Worm (Caenorhabditis elegans) whole organism, L4 larva: ENCODE measurements around the gene C45G9.8.

Source experiments
- F37D6.2 ChIP-seq: sonication (generic microtip); optimal IDR thresholded peaks from 2 replicates; lab custom pipeline; 2016; ENCODE audit warnings: mild to moderate bottlenecking, missing genetic modification characterization, missing compliant biosample characterization
- F44E2.7 ChIP-seq: fragments of 200-800 bp; sonication (Bioruptor generic); IDR thresholded peaks from 2 replicates; pipeline ENCODE4 v2.1.2; 2022; ENCODE audit warnings: missing genetic modification characterization, missing compliant biosample characterization
- T20F7.1 ChIP-seq: fragments of 200-800 bp; sonication (Bioruptor generic); optimal IDR thresholded peaks from 2 replicates; lab custom pipeline; 2018; ENCODE audit warnings: mild to moderate bottlenecking, missing genetic modification characterization, missing compliant biosample characterization
- T26A8.4 ChIP-seq: fragments of 200-800 bp; sonication (Bioruptor generic); IDR thresholded peaks from 2 replicates; pipeline ENCODE4 v1.3.6; 2022; ENCODE audit warnings: missing genetic modification characterization, missing compliant biosample characterization
- Y5F2A.4 ChIP-seq: fragments of 200-800 bp; sonication (Bioruptor generic); optimal IDR thresholded peaks from 2 replicates; lab custom pipeline; 2018; ENCODE audit warnings: mild to moderate bottlenecking, missing genetic modification characterization, missing compliant biosample characterization
- attf-4 ChIP-seq: sonication (generic microtip); optimal IDR thresholded peaks from 3 replicates; lab custom pipeline; 2017; ENCODE audit warnings: missing biosample characterization, missing genetic modification characterization
- ceh-28 ChIP-seq: fragments of 150-350 bp; optimal IDR thresholded peaks from 2 replicates; lab custom pipeline; 2014; ENCODE audit warnings: missing biosample characterization, missing genetic modification reagents, missing genetic modification characterization
- ceh-44 ChIP-seq: fragments of 200-800 bp; sonication (Bioruptor generic); IDR thresholded peaks from 2 replicates; pipeline ENCODE4 v1.3.6; 2022; ENCODE audit warnings: missing genetic modification reagents, missing genetic modification characterization, missing compliant biosample characterization
- ceh-82 ChIP-seq: sonication (generic microtip); optimal IDR thresholded peaks from 2 replicates; lab custom pipeline; 2017; ENCODE audit warnings: missing biosample characterization, missing genetic modification characterization
- cey-2 ChIP-seq: sonication (generic microtip); optimal IDR thresholded peaks from 3 replicates; lab custom pipeline; 2017; ENCODE audit warnings: missing genetic modification characterization, mild to moderate bottlenecking, missing compliant biosample characterization, antibody characterized with exemption, borderline replicate concordance; ENCODE audit not compliant: insufficient read depth
- ctbp-1 ChIP-seq: fragments of 200-800 bp; sonication (Bioruptor generic); IDR thresholded peaks from 2 replicates; pipeline ENCODE4 v1.3.6; 2022; ENCODE audit warnings: missing genetic modification reagents, missing genetic modification characterization, missing compliant biosample characterization
- daf-16 ChIP-seq, 3 experiments: sonication (generic microtip); optimal IDR thresholded peaks; 2 replicates each; lab custom pipeline; 2016 to 2017; ENCODE audit warnings: missing genetic modification characterization in 3 of 3, missing genetic modification reagents in 3 of 3, mild to moderate bottlenecking in 2 of 3, missing compliant biosample characterization in 2 of 3, missing biosample characterization in 1 of 3, moderate library complexity in 1 of 3
- daf-19 ChIP-seq: fragments of 200-800 bp; sonication (Bioruptor generic); conservative IDR thresholded peaks from 2 replicates; pipeline ENCODE4 v1.3.6; 2022; ENCODE audit warnings: missing genetic modification characterization, missing compliant biosample characterization
- dmd-6 ChIP-seq: fragments of 200-800 bp; sonication (Bioruptor generic); IDR thresholded peaks from 2 replicates; pipeline ENCODE4 v1.3.6; 2022; ENCODE audit warnings: missing genetic modification reagents, missing genetic modification characterization, missing compliant biosample characterization
- dve-1 ChIP-seq: sonication (generic microtip); optimal IDR thresholded peaks from 2 replicates; lab custom pipeline; 2017; ENCODE audit warnings: antibody characterized with exemption, mild to moderate bottlenecking, missing genetic modification characterization, missing compliant biosample characterization; ENCODE audit not compliant: insufficient read depth
- egl-27 ChIP-seq: sonication (generic microtip); optimal IDR thresholded peaks from 3 replicates; lab custom pipeline; 2017; ENCODE audit warnings: missing biosample characterization, missing genetic modification reagents, missing genetic modification characterization
- hif-1 ChIP-seq, 2 experiments: sonication (generic microtip); optimal IDR thresholded peaks; 2 replicates each; lab custom pipeline; 2016 to 2017; ENCODE audit warnings: missing compliant biosample characterization in 2 of 2, missing genetic modification characterization in 2 of 2, missing genetic modification reagents in 2 of 2, missing genotype in 2 of 2, mild to moderate bottlenecking in 1 of 2
- hlh-11 ChIP-seq: fragments of 200-800 bp; sonication (Bioruptor generic); optimal IDR thresholded peaks from 2 replicates; lab custom pipeline; 2018; ENCODE audit warnings: mild to moderate bottlenecking, missing genetic modification characterization, missing compliant biosample characterization
- lim-7 ChIP-seq: fragments of 200-800 bp; sonication (Bioruptor generic); IDR thresholded peaks from 2 replicates; pipeline ENCODE4 v1.3.6; 2022; ENCODE audit warnings: missing genetic modification characterization, missing compliant biosample characterization
- lin-1 ChIP-seq: fragments of 200-800 bp; sonication (Bioruptor generic); IDR thresholded peaks from 2 replicates; pipeline ENCODE4 v1.3.6; 2022; ENCODE audit warnings: missing genetic modification reagents, missing genetic modification characterization, missing compliant biosample characterization
- lin-13 ChIP-seq: fragments of 150-350 bp; optimal IDR thresholded peaks from 2 replicates; lab custom pipeline; 2014; ENCODE audit warnings: missing biosample characterization, missing genetic modification reagents, missing genetic modification characterization
- lin-39 ChIP-seq: fragments of 150-350 bp; optimal IDR thresholded peaks from 2 replicates; lab custom pipeline; 2014; ENCODE audit warnings: missing biosample characterization, missing genetic modification reagents, missing genetic modification characterization
- madf-5 ChIP-seq, 2 experiments: fragments of 200-800 bp; sonication (Bioruptor generic); IDR thresholded peaks; 2 replicates each; pipeline ENCODE4 v1.3.6; 2022; ENCODE audit warnings: missing compliant biosample characterization in 2 of 2, missing genetic modification characterization in 2 of 2
- mes-2 ChIP-seq: sonication (generic microtip); optimal IDR thresholded peaks from 2 replicates; lab custom pipeline; 2016; ENCODE audit warnings: missing genotype, mild to moderate bottlenecking, missing genetic modification characterization, missing compliant biosample characterization; ENCODE audit not compliant: poor library complexity, severe bottlenecking
- mxl-3 ChIP-seq: fragments of 200-800 bp; sonication (Bioruptor generic); optimal IDR thresholded peaks from 2 replicates; lab custom pipeline; 2018; ENCODE audit warnings: mild to moderate bottlenecking, missing genetic modification characterization, missing compliant biosample characterization
- nhr-10 ChIP-seq: fragments of 150-350 bp; optimal IDR thresholded peaks from 2 replicates; lab custom pipeline; 2014; ENCODE audit warnings: missing biosample characterization, missing genetic modification characterization
- nhr-237 ChIP-seq: sonication (generic microtip); optimal IDR thresholded peaks from 2 replicates; lab custom pipeline; 2017; ENCODE audit warnings: missing biosample characterization, missing genetic modification characterization
- nhr-25 ChIP-seq: sonication (generic microtip); optimal IDR thresholded peaks from 2 replicates; lab custom pipeline; 2017; ENCODE audit warnings: missing genetic modification characterization, mild to moderate bottlenecking, missing compliant biosample characterization, antibody characterized with exemption, moderate library complexity, borderline replicate concordance; ENCODE audit not compliant: insufficient read depth
- nhr-28 ChIP-seq: fragments of 150-350 bp; optimal IDR thresholded peaks from 2 replicates; lab custom pipeline; 2014; ENCODE audit warnings: missing biosample characterization, missing genetic modification characterization
- nhr-41 ChIP-seq: fragments of 200-800 bp; sonication (Bioruptor generic); IDR thresholded peaks from 2 replicates; pipeline ENCODE4 v1.3.6; 2022; ENCODE audit warnings: missing genetic modification reagents, missing genetic modification characterization, missing compliant biosample characterization
- nhr-48 ChIP-seq: sonication (generic microtip); optimal IDR thresholded peaks from 2 replicates; lab custom pipeline; 2016; ENCODE audit warnings: mild to moderate bottlenecking, missing genetic modification characterization, missing compliant biosample characterization
- nhr-6 ChIP-seq: fragments of 150-350 bp; optimal IDR thresholded peaks from 2 replicates; lab custom pipeline; 2014; ENCODE audit warnings: missing biosample characterization, missing genetic modification characterization
- nhr-76 ChIP-seq: fragments of 150-350 bp; optimal IDR thresholded peaks from 2 replicates; lab custom pipeline; 2014; ENCODE audit warnings: missing biosample characterization, missing genetic modification characterization
- saeg-2 ChIP-seq: fragments of 200-800 bp; sonication (Bioruptor generic); IDR thresholded peaks from 2 replicates; pipeline ENCODE4 v1.3.6; 2022; ENCODE audit warnings: missing genetic modification reagents, missing genetic modification characterization, missing compliant biosample characterization
- set-16 ChIP-seq: fragments of 200-800 bp; sonication (Bioruptor generic); IDR thresholded peaks from 2 replicates; pipeline ENCODE4 v1.3.6; 2022; ENCODE audit warnings: missing genetic modification reagents, missing genetic modification characterization, missing compliant biosample characterization
- skn-1 ChIP-seq: fragments of 150-350 bp; optimal IDR thresholded peaks from 2 replicates; lab custom pipeline; 2014; ENCODE audit warnings: missing biosample characterization, missing genetic modification characterization
- snpc-1.2 ChIP-seq: fragments of 200-800 bp; sonication (Bioruptor generic); IDR thresholded peaks from 2 replicates; pipeline ENCODE4 v1.3.6; 2022; ENCODE audit warnings: missing genetic modification reagents, missing genetic modification characterization, missing compliant biosample characterization
- spr-3 ChIP-seq: fragments of 200-800 bp; sonication (Bioruptor generic); optimal IDR thresholded peaks from 2 replicates; lab custom pipeline; 2018; ENCODE audit warnings: mild to moderate bottlenecking, missing genetic modification characterization, missing compliant biosample characterization
- unc-39 ChIP-seq: sonication (generic microtip); optimal IDR thresholded peaks from 2 replicates; lab custom pipeline; 2017; ENCODE audit warnings: missing biosample characterization, missing genetic modification characterization
- unc-62 ChIP-seq, 3 experiments: fragments of 150-350 bp in 1 of 3; sonication (generic microtip); optimal IDR thresholded peaks in 2 of 3; peaks in 1 of 3; 1 replicate in 1 of 3; 2 replicates in 2 of 3; lab custom pipeline; 2014 to 2017; ENCODE audit warnings: missing biosample characterization in 3 of 3, missing genetic modification characterization in 3 of 3, missing genetic modification reagents in 3 of 3, missing genotype in 1 of 3
- vab-7 ChIP-seq: fragments of 200-800 bp; sonication (Bioruptor generic); IDR thresholded peaks from 2 replicates; pipeline ENCODE4 v1.3.6; 2022; ENCODE audit warnings: missing genetic modification reagents, missing genetic modification characterization, missing compliant biosample characterization
- zag-1 ChIP-seq: fragments of 150-350 bp; optimal IDR thresholded peaks from 2 replicates; lab custom pipeline; 2014; ENCODE audit warnings: missing biosample characterization, missing genetic modification characterization
- zfp-3 ChIP-seq: fragments of 200-800 bp; sonication (Bioruptor generic); conservative IDR thresholded peaks from 2 replicates; pipeline ENCODE4 v1.3.6; 2022; ENCODE audit warnings: missing genetic modification reagents, missing genetic modification characterization, missing compliant biosample characterization
- zip-11 ChIP-seq: fragments of 200-800 bp; sonication (Bioruptor generic); IDR thresholded peaks from 2 replicates; pipeline ENCODE4 v1.3.6; 2022; ENCODE audit warnings: missing genetic modification characterization, missing compliant biosample characterization
- ztf-7 ChIP-seq: fragments of 150-350 bp; optimal IDR thresholded peaks from 2 replicates; lab custom pipeline; 2014; ENCODE audit warnings: missing biosample characterization, missing genetic modification characterization

Gene C45G9.8

ce11 chrIII:5074398-5074797, 21.0 kb upstream of the C45G9.8 start, which contains the start of gene ttbk-6:
Gene ttbk-6, plus strand, starts transcription at chrIII:5074698.
- TF ChIP-seq nhr-41 (GFP tag; lab: Robert Waterston, UW) (no peak), attf-4 (tag; lab: Kevin White, UChicago) (no peak), dmd-6 (GFP tag; lab: Robert Waterston, UW) (no peak), T20F7.1 (GFP tag; lab: Kevin White, UChicago) (no peak), vab-7 (GFP tag; lab: Robert Waterston, UW) (no peak), ceh-82 (tag; lab: Kevin White, UChicago) (no peak), daf-16 (GFP tag; optimal IDR thresholded peaks at IDR 0.05; lab: Kevin White, UChicago) (no peak), daf-16 (tag; optimal IDR thresholded peaks at IDR 0.05; lab: Kevin White, UChicago) (no peak), zip-11 (no peak), lin-13 (no peak), dve-1 (tag; lab: Kevin White, UChicago) (no peak), mes-2 (tag; lab: Kevin White, UChicago) (no peak), lin-39 (tag; lab: Kevin White, UChicago) (no peak)

- TF ChIP-seq T26A8.4 (GFP tag; lab: Robert Waterston, UW) = no peak
- TF ChIP-seq hif-1 (tag; optimal IDR thresholded peaks at IDR 0.05; lab: Kevin White, UChicago) = no peak
- TF ChIP-seq nhr-48 = no peak
- TF ChIP-seq nhr-25 (tag; lab: Kevin White, UChicago) = no peak
These were observed 18.1 kb upstream of the C45G9.8 start, which contains the start of gene C45G9.12 for ce11 chrIII:5071509-5071908. Gene C45G9.12, minus strand, starts transcription at chrIII:5071609.

- TF ChIP-seq nhr-10 (tag; lab: Kevin White, UChicago) (no peak), Y5F2A.4 (GFP tag; lab: Kevin White, UChicago) (no peak), lin-1 (GFP tag; lab: Robert Waterston, UW) (no peak), hlh-11 (tag; lab: Kevin White, UChicago) (no peak), egl-27 (tag; lab: Kevin White, UChicago) (no peak), nhr-6 (tag; lab: Kevin White, UChicago) (peak; percentile 46), saeg-2 (GFP tag; lab: Robert Waterston, UW) (no peak), ctbp-1 (GFP tag; lab: Robert Waterston, UW) (0 out of 2 replicates have a peak, but pooled peaks have one; percentile 12), ceh-28 (tag; lab: Kevin White, UChicago) (no peak), F37D6.2 (tag; lab: Kevin White, UChicago) (peak; percentile 41), nhr-41 (GFP tag; lab: Robert Waterston, UW) (no peak), madf-5 (GFP tag; IDR thresholded peaks at IDR 0.05; lab: Robert Waterston, UW) (no peak), nhr-237 (tag; lab: Kevin White, UChicago) (no peak), ceh-82 (tag; lab: Kevin White, UChicago) (no peak), vab-7 (GFP tag; lab: Robert Waterston, UW) (no peak), F44E2.7 (GFP tag; lab: Robert Waterston, UW) (no peak), zag-1 (tag; lab: Kevin White, UChicago) (no peak), nhr-76 (tag; lab: Kevin White, UChicago) (no peak), ztf-7 (tag; lab: Kevin White, UChicago) (peak; percentile 24), ceh-44 (GFP tag; lab: Robert Waterston, UW) (peak; percentile 70; the same call in 1 of the 2 replicates), attf-4 (tag; lab: Kevin White, UChicago) (no peak), lin-39 (tag; lab: Kevin White, UChicago) (no peak), spr-3 (GFP tag; lab: Kevin White, UChicago) (no peak), skn-1 (no peak), mxl-3 (GFP tag; lab: Kevin White, UChicago) (no peak), unc-62 (GFP tag; optimal IDR thresholded peaks at IDR 0.05 in 1 of 2; lab: Kevin White, UChicago) (no peak), unc-62 (tag; optimal IDR thresholded peaks at IDR 0.05; lab: Kevin White, UChicago) (no peak), set-16 (no peak), zfp-3 (GFP tag; lab: Robert Waterston, UW) (0 out of 2 replicates have a peak, but pooled peaks have one; percentile 13), lim-7 (GFP tag; lab: Robert Waterston, UW) (no peak), nhr-28 (tag; lab: Kevin White, UChicago) (no peak), unc-39 (tag; lab: Kevin White, UChicago) (no peak), T20F7.1 (GFP tag; lab: Kevin White, UChicago) (peak; percentile 44), cey-2 (tag; lab: Kevin White, UChicago) (no peak), snpc-1.2 (GFP tag; lab: Robert Waterston, UW) (no peak), daf-19 (no peak)
These were observed 15.3 kb upstream of the C45G9.8 start, which contains the start of the genes C45G9.11 and C45G9.2 for ce11 chrIII:5068675-5069233. Gene C45G9.11, minus strand, starts transcription at chrIII:5068725. Gene C45G9.2, plus strand, starts transcription at chrIII:5069066.
